Worm (Caenorhabditis elegans): Measurements from ENCODE around the gene srx-122.

srx-122 gene

ce11 chrV:3301898-3302297, 4.2 kb upstream of the srx-122 start, which contains the start of gene srbc-1 (continued):
- no peak for TF ChIP-seq ztf-22 (GFP tag; optimal IDR thresholded peaks at IDR 0.05)
- no peak for TF ChIP-seq ztf-3 (GFP tag; optimal IDR thresholded peaks at IDR 0.05)
- TF ChIP-seq F37B4.10 (GFP tag; IDR thresholded peaks at IDR 0.05) = no peak

DNA sequence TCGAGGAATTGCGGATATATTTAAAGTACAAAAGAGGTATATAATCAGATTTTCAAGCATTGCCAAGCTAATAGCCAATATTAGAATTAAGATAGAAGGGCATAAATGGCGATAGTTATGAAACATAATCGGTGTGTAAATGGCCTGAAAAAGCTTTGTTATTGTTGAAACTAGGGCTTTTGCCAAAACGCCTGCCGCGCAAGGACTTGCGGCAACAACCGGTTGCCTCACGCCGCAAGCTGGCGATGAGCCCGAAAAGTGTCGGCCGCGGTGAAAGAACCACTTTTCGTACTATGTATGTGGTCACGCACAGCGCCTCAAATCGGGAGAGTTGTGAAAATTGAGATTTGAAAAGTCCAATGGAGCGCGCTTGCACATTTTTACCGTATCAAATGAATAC, 1.8 kb upstream of the srx-122 start:
- no peak for TF ChIP-seq aptf-3 (GFP tag; IDR thresholded peaks at IDR 0.05)
- TF ChIP-seq egl-18 (GFP tag; IDR thresholded peaks at IDR 0.05) = peak; percentile 66; the same call in 1 of the 2 replicates
- TF ChIP-seq ztf-18 (tag; optimal IDR thresholded peaks at IDR 0.05) = no peak
- no peak for TF ChIP-seq akir-1 (GFP tag; optimal IDR thresholded peaks at IDR 0.05)
- TF ChIP-seq let-526 (GFP tag; IDR thresholded peaks at IDR 0.05) = 0 out of 2 replicates have a peak, but pooled peaks have one; percentile 22
- TF ChIP-seq ztf-25 (GFP tag; IDR thresholded peaks at IDR 0.05) = 0 out of 2 replicates have a peak, but pooled peaks have one; percentile 36

ce11 chrV:3295368-3295767, 2.3 kb downstream of the srx-122 start:
- no peak for TF ChIP-seq F57A8.1 (GFP tag; optimal IDR thresholded peaks at IDR 0.05)
- TF ChIP-seq attf-6 (GFP tag; IDR thresholded peaks at IDR 0.05) = no peak
- no peak for TF ChIP-seq attf-3 (GFP tag; conservative IDR thresholded peaks at IDR 0.05)
- TF ChIP-seq unc-62 (GFP tag; optimal IDR thresholded peaks at IDR 0.05) = no peak
- no peak for TF ChIP-seq ceh-58 (GFP tag; IDR thresholded peaks at IDR 0.05)
- no peak for TF ChIP-seq ceh-27 (GFP tag; optimal IDR thresholded peaks at IDR 0.05)
- TF ChIP-seq lin-54 (GFP tag; optimal IDR thresholded peaks at IDR 0.05) = no peak
- no peak for TF ChIP-seq athp-1 (tag; optimal IDR thresholded peaks at IDR 0.05)
- TF ChIP-seq nhr-120 (GFP tag; IDR thresholded peaks at IDR 0.05) = no peak
- TF ChIP-seq ceh-91 (GFP tag; IDR thresholded peaks at IDR 0.05) = no peak
- TF ChIP-seq tlf-1 (GFP tag; optimal IDR thresholded peaks at IDR 0.05) = no peak
- TF ChIP-seq aptf-2 (GFP tag; conservative IDR thresholded peaks at IDR 0.05) = no peak
- TF ChIP-seq madf-6 (GFP tag; IDR thresholded peaks at IDR 0.05) = no peak
- no peak for TF ChIP-seq pha-4 (tag; optimal IDR thresholded peaks at IDR 0.05)
- no peak for TF ChIP-seq nfya-2 (GFP tag; IDR thresholded peaks at IDR 0.05)
- TF ChIP-seq F10E7.11 (tag; optimal IDR thresholded peaks at IDR 0.05) = no peak
- TF ChIP-seq ztf-26 (tag; optimal IDR thresholded peaks at IDR 0.05) = no peak

DNA sequence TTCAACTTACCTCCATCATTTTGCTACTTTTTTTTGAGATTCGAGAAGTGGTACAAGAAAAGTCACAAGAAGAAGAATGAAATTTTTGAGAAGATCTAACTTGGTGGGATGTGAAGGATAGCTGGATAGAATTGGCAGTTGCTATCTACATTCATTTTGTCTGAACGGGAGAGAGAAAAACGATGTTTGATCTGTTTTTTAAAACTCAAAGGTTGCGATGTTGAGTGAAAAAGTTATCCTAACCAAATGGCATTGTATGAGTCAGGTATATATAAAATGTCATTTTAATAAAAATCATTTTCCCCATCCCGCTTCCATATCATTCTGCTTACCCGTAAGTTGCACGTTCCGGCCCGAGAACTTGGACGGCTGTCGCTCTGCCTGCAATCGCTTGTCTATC, 8.4 kb downstream of the srx-122 start, which contains the start of gene F35F10.6:
Gene F35F10.6 (minus strand): TSS at position 101 of the 400 bp plus-strand sequence.
- TF ChIP-seq B0336.3 (GFP tag; IDR thresholded peaks at IDR 0.05) (no peak), ama-1 (optimal IDR thresholded peaks at IDR 0.05) (no peak), ama-1 (GFP tag; optimal IDR thresholded peaks at IDR 0.05) (no peak), sdz-38 (tag; optimal IDR thresholded peaks at IDR 0.05) (no peak)

DNA sequence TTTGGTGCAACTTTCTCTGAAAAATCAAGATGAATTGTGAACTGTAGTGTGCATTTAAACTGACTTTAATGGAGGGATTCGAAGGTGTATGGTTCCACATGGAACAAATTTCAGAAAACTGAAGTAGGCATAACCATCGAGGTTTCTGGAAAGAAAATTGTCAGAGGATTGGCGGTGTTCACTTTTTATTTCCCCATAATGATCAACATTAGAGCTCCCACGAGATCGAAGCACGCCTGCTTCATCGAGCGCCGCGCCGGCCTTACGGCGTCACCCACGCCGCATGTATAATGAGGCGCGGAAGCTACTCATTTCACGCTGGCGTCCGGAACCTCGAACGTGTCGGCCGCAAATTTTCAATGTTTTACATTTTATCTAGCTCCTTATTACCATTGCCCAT, 9.5 kb downstream of the srx-122 start:
- TF ChIP-seq F57A8.1 (GFP tag; optimal IDR thresholded peaks at IDR 0.05) (no peak), K11D2.4 (GFP tag; IDR thresholded peaks at IDR 0.05) (no peak), egl-18 (GFP tag; IDR thresholded peaks at IDR 0.05) (peak; percentile 52; the same call in 1 of the 2 replicates), snpc-3.4 (tag; optimal IDR thresholded peaks at IDR 0.05) (no peak), tbx-9 (tag; optimal IDR thresholded peaks at IDR 0.05; ENCODE audit: borderline replicate concordance) (no peak), bed-1 (GFP tag; IDR thresholded peaks at IDR 0.05) (peak; percentile 76; the same call in 1 of the 2 replicates), attf-3 (GFP tag; conservative IDR thresholded peaks at IDR 0.05) (no peak), F55B11.4 (tag; optimal IDR thresholded peaks at IDR 0.05; ENCODE audit: borderline replicate concordance, insufficient read depth) (no peak), zim-3 (tag; optimal IDR thresholded peaks at IDR 0.05) (no peak), ztf-18 (tag; optimal IDR thresholded peaks at IDR 0.05) (no peak), attf-5 (GFP tag; optimal IDR thresholded peaks at IDR 0.05) (no peak), nhr-90 (tag; optimal IDR thresholded peaks at IDR 0.05) (no peak), efl-1 (GFP tag; optimal IDR thresholded peaks at IDR 0.05) (no peak), hlh-26 (GFP tag; conservative IDR thresholded peaks at IDR 0.05) (no peak), xnd-1 (tag; optimal IDR thresholded peaks at IDR 0.05) (no peak)

All from whole organism, young adult.